Worm (Caenorhabditis elegans) whole organism, early embryonic: ENCODE data around the gene K04C2.7.

Source experiments
- B0310.2 ChIP-seq: sonication (generic microtip); optimal IDR thresholded peaks from 2 replicates; lab custom pipeline; 2016; ENCODE audit warnings: mild to moderate bottlenecking, missing genetic modification characterization, missing compliant biosample characterization
- F13C5.2 ChIP-seq: sonication (generic microtip); optimal IDR thresholded peaks from 2 replicates; lab custom pipeline; 2017; ENCODE audit warnings: mild to moderate bottlenecking, missing genetic modification characterization, inconsistent platforms, missing compliant biosample characterization
- aly-1 ChIP-seq: sonication (generic microtip); optimal IDR thresholded peaks from 2 replicates; lab custom pipeline; 2016; ENCODE audit warnings: missing genetic modification characterization, missing compliant biosample characterization
- ama-1 ChIP-seq: fragments of 150-350 bp; optimal IDR thresholded peaks from 2 replicates; lab custom pipeline; 2014
- ceh-13 ChIP-seq: fragments of 200-800 bp; sonication (Bioruptor generic); optimal IDR thresholded peaks from 2 replicates; lab custom pipeline; 2018; ENCODE audit warnings: mild to moderate bottlenecking, missing genetic modification characterization, missing compliant biosample characterization
- flt-1 ChIP-seq: fragments of 200-800 bp; sonication (Bioruptor generic); IDR thresholded peaks from 2 replicates; pipeline ENCODE4 v1.3.6; 2022; ENCODE audit warnings: missing genetic modification characterization, missing compliant biosample characterization
- hnd-1 ChIP-seq: sonication (generic microtip); optimal IDR thresholded peaks from 2 replicates; lab custom pipeline; 2016; ENCODE audit warnings: missing genetic modification characterization, missing compliant biosample characterization
- pes-1 ChIP-seq: fragments of 200-800 bp; sonication (Bioruptor generic); IDR thresholded peaks from 2 replicates; pipeline ENCODE4 v1.3.6; 2022; ENCODE audit warnings: missing genetic modification reagents, missing genetic modification characterization, missing compliant biosample characterization
- scrt-1 ChIP-seq: fragments of 200-800 bp; sonication (Bioruptor generic); IDR thresholded peaks from 2 replicates; pipeline ENCODE4 v1.3.6; 2022; ENCODE audit warnings: missing genetic modification characterization, missing compliant biosample characterization
- sea-1 ChIP-seq: fragments of 200-800 bp; sonication (Bioruptor generic); conservative IDR thresholded peaks from 2 replicates; pipeline ENCODE4 v1.3.6; 2022; ENCODE audit warnings: missing genetic modification characterization, missing compliant biosample characterization
- tbx-11 ChIP-seq: fragments of 200-800 bp; sonication (Bioruptor generic); IDR thresholded peaks from 2 replicates; pipeline ENCODE4 v1.3.6; 2022; ENCODE audit warnings: missing genetic modification characterization, missing compliant biosample characterization
- tbx-37 ChIP-seq: fragments of 200-800 bp; sonication (Bioruptor generic); conservative IDR thresholded peaks from 2 replicates; pipeline ENCODE4 v1.3.6; 2022; ENCODE audit warnings: missing genetic modification reagents, missing genetic modification characterization, missing compliant biosample characterization
- tra-4 ChIP-seq: sonication (generic microtip); optimal IDR thresholded peaks from 2 replicates; lab custom pipeline; 2017; ENCODE audit warnings: missing genetic modification characterization, missing compliant biosample characterization

ce11 chrIII:6837320-6837719 is 43.6 kb upstream of the K04C2.7 start:
- TF ChIP-seq pes-1 (GFP tag; lab: Robert Waterston, UW) (no peak), sea-1 (GFP tag; lab: Robert Waterston, UW) (no peak), tbx-11 (no peak), hnd-1 (tag; lab: Kevin White, UChicago) (no peak), ama-1 (lab: Kevin White, UChicago) (no peak), B0310.2 (tag; lab: Kevin White, UChicago) (no peak), flt-1 (GFP tag; lab: Robert Waterston, UW) (no peak), tbx-37 (GFP tag; lab: Robert Waterston, UW) (no peak), aly-1 (no peak), F13C5.2 (tag; lab: Kevin White, UChicago) (no peak), tra-4 (tag; lab: Kevin White, UChicago) (no peak), ceh-13 (GFP tag; lab: Kevin White, UChicago) (no peak), scrt-1 (no peak)
